Fruit fly (Drosophila melanogaster) whole organism, embryonic: ENCODE data around the gene CG12017.

Experiments used
- BEAF-32 ChIP-seq: fragments of 200-800 bp; sonication (Bioruptor generic); optimal IDR thresholded peaks from 3 replicates; lab custom pipeline; 2017; ENCODE audit warnings: missing biosample characterization, missing genetic modification characterization, mild to moderate bottlenecking, moderate library complexity, missing genetic modification reagents
- BtbVII ChIP-seq: fragments of 200-800 bp; sonication (Bioruptor generic); optimal IDR thresholded peaks from 3 replicates; lab custom pipeline; 2017; ENCODE audit warnings: missing biosample characterization, mild to moderate bottlenecking, missing genetic modification characterization
- CG11560 ChIP-seq: fragments of 200-800 bp; sonication (Bioruptor generic); IDR thresholded peaks from 3 replicates; pipeline ENCODE4 v1.3.6; 2022; ENCODE audit warnings: missing biosample characterization, missing genetic modification characterization
- CG11695 ChIP-seq: fragments of 200-800 bp; sonication (Bioruptor generic); IDR thresholded peaks from 3 replicates; pipeline ENCODE4 v1.3.6; 2022; ENCODE audit warnings: missing biosample characterization, missing genetic modification characterization
- CG13123 ChIP-seq: fragments of 200-800 bp; sonication (Bioruptor generic); optimal IDR thresholded peaks from 2 replicates; lab custom pipeline; 2016; ENCODE audit warnings: missing biosample characterization, missing genetic modification characterization
- CG13296 ChIP-seq: fragments of 200-800 bp; sonication (Bioruptor generic); optimal IDR thresholded peaks from 3 replicates; lab custom pipeline; 2018; ENCODE audit warnings: missing biosample characterization, mild to moderate bottlenecking, missing genetic modification characterization
- CG13624 ChIP-seq: fragments of 200-800 bp; sonication (Bioruptor generic); optimal IDR thresholded peaks from 2 replicates; lab custom pipeline; 2016; ENCODE audit warnings: missing biosample characterization, missing genetic modification characterization
- CG14050 ChIP-seq: fragments of 200-800 bp; sonication (Bioruptor generic); IDR thresholded peaks from 3 replicates; pipeline ENCODE4 v1.3.6; 2022; ENCODE audit warnings: missing biosample characterization, missing genetic modification characterization
- CG16813 ChIP-seq: fragments of 200-800 bp; sonication (Bioruptor generic); IDR thresholded peaks from 3 replicates; pipeline ENCODE4 v1.3.6; 2022; ENCODE audit warnings: missing biosample characterization, missing genetic modification characterization; ENCODE audit not compliant: partially characterized antibody
- CG17359 ChIP-seq: fragments of 200-800 bp; sonication (Bioruptor generic); optimal IDR thresholded peaks from 3 replicates; lab custom pipeline; 2018; ENCODE audit warnings: missing biosample characterization, mild to moderate bottlenecking, missing genetic modification characterization, moderate library complexity
- CG1792 ChIP-seq: fragments of 200-800 bp; sonication (Bioruptor generic); optimal IDR thresholded peaks from 2 replicates; lab custom pipeline; 2016; ENCODE audit warnings: missing biosample characterization, missing genetic modification characterization
- CG18011 ChIP-seq: fragments of 200-800 bp; sonication (Bioruptor generic); optimal IDR thresholded peaks from 2 replicates; lab custom pipeline; 2017; ENCODE audit warnings: missing biosample characterization, missing genetic modification characterization, mild to moderate bottlenecking, moderate library complexity, missing genotype
- CG2116 ChIP-seq: fragments of 200-800 bp; sonication (Bioruptor generic); optimal IDR thresholded peaks from 3 replicates; lab custom pipeline; 2018; ENCODE audit warnings: missing biosample characterization, mild to moderate bottlenecking, missing genetic modification characterization
- CG2712 ChIP-seq: fragments of 200-800 bp; optimal IDR thresholded peaks from 3 replicates; lab custom pipeline; 2019; ENCODE audit warnings: missing biosample characterization, mild to moderate bottlenecking, missing genetic modification characterization, moderate library complexity
- CG32767 ChIP-seq: fragments of 200-800 bp; sonication (Bioruptor generic); IDR thresholded peaks from 2 replicates; pipeline ENCODE4 v1.3.6; 2022; ENCODE audit warnings: missing biosample characterization, missing genetic modification characterization
- CG34224 ChIP-seq: fragments of 200-800 bp; sonication (Bioruptor generic); IDR thresholded peaks from 3 replicates; pipeline ENCODE4 v1.3.6; 2022; ENCODE audit warnings: missing biosample characterization, missing genetic modification characterization; ENCODE audit not compliant: partially characterized antibody
- CG3995 ChIP-seq: fragments of 200-800 bp; sonication (Bioruptor generic); optimal IDR thresholded peaks from 3 replicates; lab custom pipeline; 2016; ENCODE audit warnings: missing biosample characterization, missing genetic modification characterization
- CG5180 ChIP-seq: fragments of 200-800 bp; sonication (Bioruptor generic); optimal IDR thresholded peaks from 3 replicates; lab custom pipeline; 2017; ENCODE audit warnings: missing biosample characterization, missing genetic modification characterization, mild to moderate bottlenecking, moderate library complexity, missing genetic modification reagents
- CG6272 ChIP-seq: fragments of 200-800 bp; sonication (Bioruptor generic); IDR thresholded peaks from 2 replicates; pipeline ENCODE4 v1.3.6; 2022; ENCODE audit warnings: missing biosample characterization, missing genetic modification characterization
- CG8359 ChIP-seq: fragments of 200-800 bp; sonication (Bioruptor generic); optimal IDR thresholded peaks from 2 replicates; lab custom pipeline; 2017; ENCODE audit warnings: missing biosample characterization, mild to moderate bottlenecking, missing genetic modification characterization, borderline replicate concordance
- CG9609 ChIP-seq: fragments of 200-800 bp; sonication (Bioruptor generic); optimal IDR thresholded peaks from 3 replicates; lab custom pipeline; 2016; ENCODE audit warnings: missing biosample characterization, missing genetic modification characterization
- CG9727 ChIP-seq: fragments of 200-800 bp; sonication (Bioruptor generic); optimal IDR thresholded peaks from 3 replicates; lab custom pipeline; 2017; ENCODE audit warnings: missing biosample characterization, mild to moderate bottlenecking, missing genetic modification characterization
- Dad ChIP-seq: fragments of 200-800 bp; sonication (Bioruptor generic); optimal IDR thresholded peaks from 3 replicates; lab custom pipeline; 2016; ENCODE audit warnings: missing biosample characterization, missing genetic modification characterization
- Doc3 ChIP-seq: fragments of 200-800 bp; sonication (Bioruptor generic); IDR thresholded peaks from 3 replicates; pipeline ENCODE4 v1.3.6; 2022; ENCODE audit warnings: missing biosample characterization, missing genetic modification characterization; ENCODE audit not compliant: partially characterized antibody
- E2f1 ChIP-seq: fragments of 200-800 bp; sonication (Bioruptor generic); IDR thresholded peaks from 2 replicates; pipeline ENCODE4 v1.3.6; 2022; ENCODE audit warnings: missing biosample characterization, missing genetic modification characterization
- ERR ChIP-seq: fragments of 200-800 bp; sonication (Bioruptor generic); optimal IDR thresholded peaks from 2 replicates; lab custom pipeline; 2016; ENCODE audit warnings: missing biosample characterization, missing genetic modification characterization
- HLHmδ ChIP-seq: fragments of 200-800 bp; sonication (Bioruptor generic); optimal IDR thresholded peaks from 2 replicates; lab custom pipeline; 2018; ENCODE audit warnings: missing biosample characterization, mild to moderate bottlenecking, missing genetic modification characterization, moderate library complexity
- HmgD ChIP-seq: fragments of 200-800 bp; sonication (Bioruptor generic); optimal IDR thresholded peaks from 3 replicates; lab custom pipeline; 2016; ENCODE audit warnings: missing biosample characterization, missing genetic modification characterization
- MBD-R2 ChIP-seq: fragments of 200-800 bp; sonication (Bioruptor generic); IDR thresholded peaks from 2 replicates; pipeline ENCODE4 v1.3.6; 2022; ENCODE audit warnings: missing biosample characterization, missing genetic modification characterization
- Optix ChIP-seq: fragments of 200-800 bp; sonication (Bioruptor generic); IDR thresholded peaks from 3 replicates; pipeline ENCODE4 v1.3.6; 2022; ENCODE audit warnings: missing biosample characterization, missing genetic modification characterization
- Poxn ChIP-seq: fragments of 200-800 bp; sonication (Bioruptor generic); IDR thresholded peaks from 2 replicates; pipeline ENCODE4 v1.3.6; 2022; ENCODE audit warnings: missing biosample characterization, missing genetic modification characterization
- TFAM ChIP-seq: fragments of 200-800 bp; sonication (Bioruptor generic); optimal IDR thresholded peaks from 2 replicates; lab custom pipeline; 2017; ENCODE audit warnings: missing biosample characterization, missing genetic modification characterization, inconsistent platforms
- ash1 ChIP-seq: fragments of 200-800 bp; sonication (Bioruptor generic); optimal IDR thresholded peaks from 2 replicates; lab custom pipeline; 2018; ENCODE audit warnings: missing biosample characterization, mild to moderate bottlenecking, missing genetic modification characterization
- cato ChIP-seq: fragments of 200-800 bp; sonication (Bioruptor generic); optimal IDR thresholded peaks from 2 replicates; lab custom pipeline; 2016; ENCODE audit warnings: missing biosample characterization, missing genetic modification characterization, borderline replicate concordance
- emc ChIP-seq: fragments of 200-800 bp; sonication (Bioruptor generic); optimal IDR thresholded peaks from 2 replicates; lab custom pipeline; 2016; ENCODE audit warnings: missing biosample characterization, missing genetic modification characterization
- ems ChIP-seq: fragments of 200-800 bp; sonication (Bioruptor generic); optimal IDR thresholded peaks from 3 replicates; lab custom pipeline; 2016; ENCODE audit warnings: missing biosample characterization, missing genetic modification characterization
- grn ChIP-seq: fragments of 200-800 bp; sonication (Bioruptor generic); optimal IDR thresholded peaks from 3 replicates; lab custom pipeline; 2017; ENCODE audit warnings: missing biosample characterization, missing genetic modification characterization
- ind ChIP-seq: fragments of 200-800 bp; sonication (Bioruptor generic); optimal IDR thresholded peaks from 3 replicates; lab custom pipeline; 2016; ENCODE audit warnings: missing biosample characterization, missing genetic modification characterization
- jumu ChIP-seq: fragments of 200-800 bp; sonication (Bioruptor generic); optimal IDR thresholded peaks from 3 replicates; lab custom pipeline; 2016; ENCODE audit warnings: missing biosample characterization, missing genetic modification characterization
- kni ChIP-seq: fragments of 200-800 bp; sonication (Bioruptor generic); optimal IDR thresholded peaks from 3 replicates; lab custom pipeline; 2017; ENCODE audit warnings: mild to moderate bottlenecking, missing biosample characterization, missing genetic modification reagents, missing genetic modification characterization
- luna ChIP-seq: fragments of 200-800 bp; sonication (Bioruptor generic); optimal IDR thresholded peaks from 2 replicates; lab custom pipeline; 2016; ENCODE audit warnings: missing biosample characterization, missing genetic modification characterization
- mam ChIP-seq: fragments of 200-800 bp; sonication (Bioruptor generic); optimal IDR thresholded peaks from 3 replicates; lab custom pipeline; 2016; ENCODE audit warnings: missing biosample characterization, missing genetic modification characterization
- nmo ChIP-seq: fragments of 200-800 bp; sonication (Bioruptor generic); optimal IDR thresholded peaks from 2 replicates; lab custom pipeline; 2018; ENCODE audit warnings: missing biosample characterization, mild to moderate bottlenecking, missing genetic modification characterization, moderate library complexity
- phol ChIP-seq: fragments of 200-800 bp; sonication (Bioruptor generic); optimal IDR thresholded peaks from 3 replicates; lab custom pipeline; 2018; ENCODE audit warnings: missing biosample characterization, mild to moderate bottlenecking, missing genetic modification characterization, moderate library complexity
- salm ChIP-seq: fragments of 200-800 bp; sonication (Bioruptor generic); optimal IDR thresholded peaks from 2 replicates; lab custom pipeline; 2018; ENCODE audit warnings: missing biosample characterization, mild to moderate bottlenecking, missing genetic modification characterization
- schlank ChIP-seq: fragments of 200-800 bp; sonication (Bioruptor generic); optimal IDR thresholded peaks from 2 replicates; lab custom pipeline; 2018; ENCODE audit warnings: missing biosample characterization, mild to moderate bottlenecking, missing genetic modification characterization
- sna ChIP-seq: fragments of 200-800 bp; sonication (Bioruptor generic); IDR thresholded peaks from 2 replicates; pipeline ENCODE4 v1.3.6; 2022; ENCODE audit warnings: missing biosample characterization, missing genetic modification characterization; ENCODE audit not compliant: partially characterized antibody
- twi ChIP-seq: fragments of 200-800 bp; optimal IDR thresholded peaks from 2 replicates; lab custom pipeline; 2019; ENCODE audit warnings: missing biosample characterization, mild to moderate bottlenecking, missing genetic modification characterization, moderate library complexity
- unpg ChIP-seq: fragments of 200-800 bp; sonication (Bioruptor generic); optimal IDR thresholded peaks from 3 replicates; lab custom pipeline; 2018; ENCODE audit warnings: missing biosample characterization, mild to moderate bottlenecking, missing genetic modification characterization, moderate library complexity
- vfl ChIP-seq: fragments of 200-800 bp; sonication (Bioruptor generic); optimal IDR thresholded peaks from 2 replicates; lab custom pipeline; 2016; ENCODE audit warnings: missing biosample characterization, missing genetic modification characterization
- vnd ChIP-seq: fragments of 200-800 bp; sonication (Bioruptor generic); IDR thresholded peaks from 3 replicates; pipeline ENCODE4 v1.3.6; 2022; ENCODE audit warnings: missing biosample characterization, missing genetic modification characterization; ENCODE audit not compliant: partially characterized antibody

Gene CG12017

DNA sequence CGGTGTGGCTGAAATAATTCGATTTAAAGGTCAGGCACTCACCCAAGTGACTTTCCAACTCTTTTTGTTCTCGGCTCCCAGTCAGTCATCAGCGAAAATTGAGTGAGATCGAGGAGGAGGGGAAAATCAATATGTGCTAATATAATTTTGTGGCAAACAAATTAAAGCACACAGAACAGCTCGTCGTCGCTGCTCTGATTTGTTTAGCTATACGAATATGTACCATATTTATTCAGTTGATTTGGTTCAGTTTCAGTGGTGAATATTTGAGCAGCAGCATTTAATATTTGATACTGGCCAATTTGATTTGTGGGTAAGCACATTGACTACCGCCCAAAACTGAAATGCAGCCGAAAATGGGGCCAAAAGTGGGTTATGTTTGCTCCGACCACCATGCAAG, 25.4 kb downstream of the CG12017 start (continued):
- TF ChIP-seq ind (GFP tag; lab: Kevin White, UChicago), result no peak
- no peak for TF ChIP-seq sna (GFP tag; lab: Robert Waterston, UW)
- TF ChIP-seq ERR (GFP tag; lab: Kevin White, UChicago), result peak; percentile 6
- no peak for TF ChIP-seq CG6272 (GFP tag; lab: Robert Waterston, UW)
- TF ChIP-seq CG14050 (GFP tag; lab: Robert Waterston, UW), result no peak
- TF ChIP-seq Doc3, result no peak
- no peak for TF ChIP-seq CG34224 (GFP tag; lab: Robert Waterston, UW)
- TF ChIP-seq CG8359, result peak; percentile 49
- no peak for TF ChIP-seq CG32767 (GFP tag; lab: Robert Waterston, UW)
- peak; percentile 8 for TF ChIP-seq nmo (GFP tag; lab: Kevin White, UChicago)
- TF ChIP-seq grn (GFP tag; lab: Kevin White, UChicago), result peak; percentile 13
- no peak for TF ChIP-seq vnd
- peak; percentile 12 for TF ChIP-seq ems
- TF ChIP-seq CG11560 (tag; lab: Robert Waterston, UW), result no peak
- TF ChIP-seq kni, result no peak
- TF ChIP-seq schlank (tag; lab: Kevin White, UChicago), result no peak
- TF ChIP-seq phol (tag; lab: Kevin White, UChicago), result no peak
- TF ChIP-seq CG16813 (GFP tag; lab: Robert Waterston, UW), result no peak
- no peak for TF ChIP-seq CG13296 (GFP tag; lab: Kevin White, UChicago)
- TF ChIP-seq MBD-R2 (GFP tag; lab: Robert Waterston, UW), result no peak
- no peak for TF ChIP-seq twi
- peak; percentile 9 for TF ChIP-seq salm (tag; lab: Kevin White, UChicago)
- no peak for TF ChIP-seq jumu
- TF ChIP-seq vfl (GFP tag; lab: Kevin White, UChicago), result no peak
- no peak for TF ChIP-seq emc (GFP tag; lab: Kevin White, UChicago)
- TF ChIP-seq mam (GFP tag; lab: Kevin White, UChicago), result no peak
- no peak for TF ChIP-seq CG17359
- no peak for TF ChIP-seq HmgD (GFP tag; lab: Kevin White, UChicago)
- TF ChIP-seq Dad (GFP tag; lab: Kevin White, UChicago), result no peak
- TF ChIP-seq BtbVII (GFP tag; lab: Kevin White, UChicago), result no peak
- no peak for TF ChIP-seq BEAF-32 (GFP tag; lab: Kevin White, UChicago)
- TF ChIP-seq CG9727 (GFP tag; lab: Kevin White, UChicago), result peak; percentile 44
- TF ChIP-seq CG13624 (GFP tag; lab: Kevin White, UChicago), result no peak
- TF ChIP-seq cato (GFP tag; lab: Kevin White, UChicago), result peak; percentile 31
- no peak for TF ChIP-seq CG2712
- no peak for TF ChIP-seq CG18011
- no peak for TF ChIP-seq E2f1 (GFP tag; lab: Robert Waterston, UW)
- 0 out of 3 replicates have a peak, but pooled peaks have one; percentile 11 for TF ChIP-seq CG11695 (GFP tag; lab: Robert Waterston, UW)
- no peak for TF ChIP-seq Optix
- TF ChIP-seq CG13123, result peak; percentile 24
- no peak for TF ChIP-seq CG5180
- TF ChIP-seq CG1792 (GFP tag; lab: Kevin White, UChicago), result peak; percentile 58
- no peak for TF ChIP-seq HLHmδ
- TF ChIP-seq CG2116 (GFP tag; lab: Kevin White, UChicago), result no peak
- TF ChIP-seq CG3995 (GFP tag; lab: Kevin White, UChicago), result no peak
- no peak for TF ChIP-seq Poxn
- TF ChIP-seq luna (GFP tag; lab: Kevin White, UChicago), result no peak
- TF ChIP-seq ash1 (GFP tag; lab: Kevin White, UChicago), result no peak
- peak; percentile 37 for TF ChIP-seq unpg
- TF ChIP-seq CG9609, result no peak
- no peak for TF ChIP-seq TFAM (GFP tag; lab: Kevin White, UChicago)
